Fruit fly (Drosophila melanogaster) whole organism, embryonic: Measurements from ENCODE around the gene CG46459.

Experiments used
- B-H1 ChIP-seq: fragments of 200-800 bp; sonication (Bioruptor generic); IDR thresholded peaks from 3 replicates; pipeline ENCODE4 v1.3.6; 2022; ENCODE audit warnings: missing biosample characterization, missing genetic modification characterization
- CG11504 ChIP-seq: fragments of 200-800 bp; sonication (Bioruptor generic); optimal IDR thresholded peaks from 3 replicates; lab custom pipeline; 2019; ENCODE audit warnings: missing biosample characterization, mild to moderate bottlenecking, missing genetic modification characterization, moderate library complexity
- CG12104 ChIP-seq: fragments of 200-800 bp; sonication (Bioruptor generic); optimal IDR thresholded peaks from 3 replicates; lab custom pipeline; 2016; ENCODE audit warnings: missing biosample characterization, missing genetic modification characterization
- CG13775 ChIP-seq: fragments of 200-800 bp; sonication (Bioruptor generic); optimal IDR thresholded peaks from 3 replicates; lab custom pipeline; 2017; ENCODE audit warnings: missing biosample characterization, mild to moderate bottlenecking, missing genetic modification characterization
- CG14710 ChIP-seq: fragments of 200-800 bp; sonication (Bioruptor generic); optimal IDR thresholded peaks from 3 replicates; lab custom pipeline; 2019; ENCODE audit warnings: missing biosample characterization, mild to moderate bottlenecking, missing genetic modification characterization, moderate library complexity
- CG16813 ChIP-seq: fragments of 200-800 bp; sonication (Bioruptor generic); IDR thresholded peaks from 3 replicates; pipeline ENCODE4 v1.3.6; 2022; ENCODE audit warnings: missing biosample characterization, missing genetic modification characterization; ENCODE audit not compliant: partially characterized antibody
- CG17186 ChIP-seq: fragments of 200-800 bp; sonication (Bioruptor generic); optimal IDR thresholded peaks from 3 replicates; lab custom pipeline; 2017; ENCODE audit warnings: missing biosample characterization, missing genetic modification reagents, missing genetic modification characterization
- CG31365 ChIP-seq: fragments of 200-800 bp; sonication (Bioruptor generic); optimal IDR thresholded peaks from 2 replicates; lab custom pipeline; 2018; ENCODE audit warnings: missing biosample characterization, mild to moderate bottlenecking, missing genetic modification characterization
- CG33557 ChIP-seq: fragments of 200-800 bp; sonication (Bioruptor generic); optimal IDR thresholded peaks from 2 replicates; lab custom pipeline; 2019; ENCODE audit warnings: missing biosample characterization, mild to moderate bottlenecking, missing genetic modification characterization, moderate library complexity
- CG42726 ChIP-seq: fragments of 200-800 bp; sonication (Bioruptor generic); IDR thresholded peaks from 2 replicates; pipeline ENCODE4 v1.3.6; 2022; ENCODE audit warnings: missing biosample characterization, missing genetic modification characterization; ENCODE audit not compliant: partially characterized antibody
- CG43689 ChIP-seq: fragments of 200-800 bp; sonication (Bioruptor generic); IDR thresholded peaks from 2 replicates; pipeline ENCODE4 v1.3.6; 2022; ENCODE audit warnings: missing biosample characterization, missing genetic modification characterization
- CG4730 ChIP-seq: fragments of 200-800 bp; sonication (Bioruptor generic); IDR thresholded peaks from 2 replicates; pipeline ENCODE4 v1.3.6; 2022; ENCODE audit warnings: missing biosample characterization, missing genetic modification characterization
- CG6272 ChIP-seq: fragments of 200-800 bp; sonication (Bioruptor generic); IDR thresholded peaks from 2 replicates; pipeline ENCODE4 v1.3.6; 2022; ENCODE audit warnings: missing biosample characterization, missing genetic modification characterization
- CG6689 ChIP-seq: fragments of 200-800 bp; sonication (Bioruptor generic); IDR thresholded peaks from 2 replicates; pipeline ENCODE4 v1.3.6; 2022; ENCODE audit warnings: missing biosample characterization, missing genetic modification characterization
- CG6765 ChIP-seq: fragments of 200-800 bp; sonication (Bioruptor generic); optimal IDR thresholded peaks from 3 replicates; lab custom pipeline; 2017; ENCODE audit warnings: missing biosample characterization, mild to moderate bottlenecking, missing genetic modification characterization
- CG6854 ChIP-seq: fragments of 200-800 bp; sonication (Bioruptor generic); optimal IDR thresholded peaks from 3 replicates; lab custom pipeline; 2017; ENCODE audit warnings: missing biosample characterization, mild to moderate bottlenecking, missing genetic modification characterization
- CG7372 ChIP-seq: fragments of 200-800 bp; sonication (Bioruptor generic); IDR thresholded peaks from 2 replicates; pipeline ENCODE4 v1.3.6; 2022; ENCODE audit warnings: missing biosample characterization, missing genetic modification characterization
- CTCF ChIP-seq: fragments of 200-800 bp; sonication (Bioruptor generic); optimal IDR thresholded peaks from 2 replicates; lab custom pipeline; 2017; ENCODE audit warnings: missing biosample characterization, mild to moderate bottlenecking, missing genetic modification characterization, moderate library complexity
- CoRest ChIP-seq: fragments of 200-800 bp; sonication (Bioruptor generic); optimal IDR thresholded peaks from 3 replicates; lab custom pipeline; 2018; ENCODE audit warnings: missing biosample characterization, mild to moderate bottlenecking, missing genetic modification characterization, moderate library complexity
- CrebB ChIP-seq: fragments of 200-800 bp; sonication (Bioruptor generic); optimal IDR thresholded peaks from 3 replicates; lab custom pipeline; 2018; ENCODE audit warnings: missing biosample characterization, mild to moderate bottlenecking, missing genetic modification characterization
- E2f2 ChIP-seq: fragments of 200-800 bp; sonication (Bioruptor generic); IDR thresholded peaks from 2 replicates; pipeline ENCODE4 v1.3.6; 2022; ENCODE audit warnings: missing biosample characterization, missing genetic modification characterization
- Ets97D ChIP-seq: fragments of 200-800 bp; sonication (Bioruptor generic); optimal IDR thresholded peaks from 3 replicates; lab custom pipeline; 2016; ENCODE audit warnings: missing biosample characterization, missing genetic modification characterization
- HmgD ChIP-seq: fragments of 200-800 bp; sonication (Bioruptor generic); optimal IDR thresholded peaks from 3 replicates; lab custom pipeline; 2016; ENCODE audit warnings: missing biosample characterization, missing genetic modification characterization
- Hr3 ChIP-seq: fragments of 200-800 bp; sonication (Bioruptor generic); optimal IDR thresholded peaks from 3 replicates; lab custom pipeline; 2016; ENCODE audit warnings: missing biosample characterization, missing genetic modification characterization
- Lim3 ChIP-seq: fragments of 200-800 bp; sonication (Bioruptor generic); IDR thresholded peaks from 2 replicates; pipeline ENCODE4 v1.3.6; 2022; ENCODE audit warnings: missing biosample characterization, missing genetic modification characterization
- MTF-1 ChIP-seq: fragments of 200-800 bp; sonication (Bioruptor generic); optimal IDR thresholded peaks from 2 replicates; lab custom pipeline; 2018; ENCODE audit warnings: missing biosample characterization, mild to moderate bottlenecking, missing genetic modification characterization, borderline replicate concordance
- Nf-YA ChIP-seq: fragments of 200-800 bp; sonication (Bioruptor generic); IDR thresholded peaks from 2 replicates; pipeline ENCODE4 v1.3.6; 2022; ENCODE audit warnings: missing biosample characterization, missing genetic modification characterization
- Nf-YC ChIP-seq: fragments of 200-800 bp; optimal IDR thresholded peaks from 3 replicates; lab custom pipeline; 2019; ENCODE audit warnings: missing biosample characterization, mild to moderate bottlenecking, missing genetic modification characterization, moderate library complexity
- PHDP ChIP-seq: fragments of 200-800 bp; sonication (Bioruptor generic); optimal IDR thresholded peaks from 3 replicates; lab custom pipeline; 2018; ENCODE audit warnings: missing biosample characterization, mild to moderate bottlenecking, missing genetic modification characterization, moderate library complexity
- Six4 ChIP-seq: fragments of 200-800 bp; sonication (Bioruptor generic); optimal IDR thresholded peaks from 2 replicates; lab custom pipeline; 2016; ENCODE audit warnings: missing biosample characterization, missing genetic modification characterization
- Sox102F ChIP-seq: fragments of 200-800 bp; sonication (Bioruptor generic); optimal IDR thresholded peaks from 2 replicates; lab custom pipeline; 2018; ENCODE audit warnings: missing biosample characterization, mild to moderate bottlenecking, missing genetic modification characterization, moderate library complexity
- Sry-β ChIP-seq: fragments of 200-800 bp; sonication (Bioruptor generic); optimal IDR thresholded peaks from 2 replicates; lab custom pipeline; 2018; ENCODE audit warnings: missing biosample characterization, mild to moderate bottlenecking, missing genetic modification characterization, moderate library complexity
- Ssrp ChIP-seq: fragments of 200-800 bp; sonication (Bioruptor generic); optimal IDR thresholded peaks from 2 replicates; lab custom pipeline; 2018; ENCODE audit warnings: missing biosample characterization, mild to moderate bottlenecking, missing genetic modification characterization, moderate library complexity
- Usf ChIP-seq: fragments of 200-800 bp; sonication (Bioruptor generic); optimal IDR thresholded peaks from 2 replicates; lab custom pipeline; 2017; ENCODE audit warnings: missing genotype, missing biosample characterization, missing genetic modification characterization
- Xbp1 ChIP-seq: fragments of 200-800 bp; sonication (Bioruptor generic); optimal IDR thresholded peaks from 3 replicates; lab custom pipeline; 2016; ENCODE audit warnings: missing biosample characterization, mild to moderate bottlenecking, missing genetic modification characterization
- cg ChIP-seq: fragments of 200-800 bp; sonication (Bioruptor generic); optimal IDR thresholded peaks from 3 replicates; lab custom pipeline; 2019; ENCODE audit warnings: missing biosample characterization, mild to moderate bottlenecking, missing genetic modification characterization, moderate library complexity
- da ChIP-seq: fragments of 200-800 bp; sonication (Bioruptor generic); optimal IDR thresholded peaks from 2 replicates; lab custom pipeline; 2016; ENCODE audit warnings: missing biosample characterization, missing genetic modification characterization
- gem ChIP-seq: fragments of 200-800 bp; sonication (Bioruptor generic); optimal IDR thresholded peaks from 2 replicates; lab custom pipeline; 2019; ENCODE audit warnings: missing biosample characterization, mild to moderate bottlenecking, missing genetic modification characterization, moderate library complexity
- gsb ChIP-seq: fragments of 200-800 bp; sonication (Bioruptor generic); IDR thresholded peaks from 2 replicates; pipeline ENCODE4 v1.3.6; 2022; ENCODE audit warnings: missing biosample characterization, missing genetic modification characterization
- knrl ChIP-seq: fragments of 200-800 bp; sonication (Bioruptor generic); IDR thresholded peaks from 3 replicates; pipeline ENCODE4 v1.3.6; 2022; ENCODE audit warnings: missing biosample characterization, missing genetic modification characterization; ENCODE audit not compliant: partially characterized antibody
- lmd ChIP-seq: fragments of 200-800 bp; sonication (Bioruptor generic); IDR thresholded peaks from 2 replicates; pipeline ENCODE4 v1.3.6; 2022; ENCODE audit warnings: missing biosample characterization, missing genetic modification characterization
- odd ChIP-seq: fragments of 200-800 bp; sonication (Bioruptor generic); optimal IDR thresholded peaks from 2 replicates; lab custom pipeline; 2017; ENCODE audit warnings: missing biosample characterization, mild to moderate bottlenecking, missing genetic modification characterization
- schlank ChIP-seq: fragments of 200-800 bp; sonication (Bioruptor generic); optimal IDR thresholded peaks from 2 replicates; lab custom pipeline; 2018; ENCODE audit warnings: missing biosample characterization, mild to moderate bottlenecking, missing genetic modification characterization
- sisA ChIP-seq: fragments of 200-800 bp; sonication (Bioruptor generic); IDR thresholded peaks from 2 replicates; pipeline ENCODE4 v1.3.6; 2022; ENCODE audit warnings: missing biosample characterization, missing genetic modification characterization
- sna ChIP-seq: fragments of 200-800 bp; sonication (Bioruptor generic); IDR thresholded peaks from 2 replicates; pipeline ENCODE4 v1.3.6; 2022; ENCODE audit warnings: missing biosample characterization, missing genetic modification characterization; ENCODE audit not compliant: partially characterized antibody
- sob ChIP-seq: fragments of 200-800 bp; sonication (Bioruptor generic); IDR thresholded peaks from 2 replicates; pipeline ENCODE4 v1.3.6; 2022; ENCODE audit warnings: missing biosample characterization, missing genetic modification characterization
- sug ChIP-seq: fragments of 200-800 bp; optimal IDR thresholded peaks from 2 replicates; lab custom pipeline; 2019; ENCODE audit warnings: missing biosample characterization, mild to moderate bottlenecking, missing genetic modification characterization, moderate library complexity
- tll ChIP-seq, 2 experiments: fragments of 200-800 bp in 1 of 2; fragments of >200 bp in 1 of 2; sonication (Bioruptor generic) in 1 of 2; optimal IDR thresholded peaks; 2 replicates each; lab custom pipeline; 2017 to 2019; ENCODE audit warnings: missing biosample characterization in 2 of 2, missing genetic modification characterization in 2 of 2, mild to moderate bottlenecking in 1 of 2, moderate library complexity in 1 of 2
- tna ChIP-seq: fragments of 200-800 bp; sonication (Bioruptor generic); IDR thresholded peaks from 2 replicates; pipeline ENCODE4 v1.3.6; 2022; ENCODE audit warnings: missing biosample characterization, missing genetic modification characterization; ENCODE audit not compliant: partially characterized antibody
- trem ChIP-seq: fragments of 200-800 bp; optimal IDR thresholded peaks from 3 replicates; lab custom pipeline; 2019; ENCODE audit warnings: missing biosample characterization, mild to moderate bottlenecking, missing genetic modification characterization, moderate library complexity
- tup ChIP-seq: fragments of 200-800 bp; sonication (Bioruptor generic); optimal IDR thresholded peaks from 2 replicates; lab custom pipeline; 2016; ENCODE audit warnings: missing biosample characterization, mild to moderate bottlenecking, missing genetic modification characterization, moderate library complexity

CG46459 gene

dm6 chr3R:10684284-10684683 lies 12.2 kb upstream of the CG46459 start (continued):
- TF ChIP-seq CG16813 (no peak), Hr3 (peak; percentile 57), sna (GFP tag; lab: Robert Waterston, UW) (no peak), sug (tag; lab: Kevin White, UChicago) (no peak), CG17186 (GFP tag; lab: Kevin White, UChicago) (no peak), Nf-YC (tag; lab: Kevin White, UChicago) (peak; percentile 35), PHDP (tag; lab: Kevin White, UChicago) (peak; percentile 42), CG42726 (GFP tag; lab: Robert Waterston, UW) (no peak), odd (peak; percentile 3), CG6689 (GFP tag; lab: Robert Waterston, UW) (peak; percentile 72), Nf-YA (GFP tag; lab: Robert Waterston, UW) (0 out of 2 replicates have a peak, but pooled peaks have one; percentile 18), CG6854 (GFP tag; lab: Kevin White, UChicago) (no peak), Lim3 (peak; percentile 61), MTF-1 (peak; percentile 10), tup (GFP tag; lab: Kevin White, UChicago) (no peak), tll (GFP tag; optimal IDR thresholded peaks at IDR 0.05; lab: Kevin White, UChicago) (no peak), CG12104 (GFP tag; lab: Kevin White, UChicago) (peak; percentile 40), CoRest (tag; lab: Kevin White, UChicago) (peak; percentile 59), CTCF (GFP tag; lab: Kevin White, UChicago) (peak; percentile 19), sob (GFP tag; lab: Robert Waterston, UW) (peak; percentile 54; the same call in 1 of the 2 replicates), Sox102F (GFP tag; lab: Kevin White, UChicago) (peak; percentile 89), B-H1 (GFP tag; lab: Robert Waterston, UW) (peak; percentile 48; the same call in 2 of the 3 replicates), tna (GFP tag; lab: Robert Waterston, UW) (no peak), E2f2 (GFP tag; lab: Robert Waterston, UW) (peak; percentile 48), CG4730 (GFP tag; lab: Robert Waterston, UW) (peak; percentile 52; the same call in 1 of the 2 replicates), CG33557 (GFP tag; lab: Kevin White, UChicago) (no peak), CG6765 (no peak), gem (tag; lab: Kevin White, UChicago) (peak; percentile 77), CG13775 (GFP tag; lab: Kevin White, UChicago) (no peak), CG14710 (tag; lab: Kevin White, UChicago) (peak; percentile 9), CrebB (tag; lab: Kevin White, UChicago) (peak; percentile 5), CG43689 (GFP tag; lab: Robert Waterston, UW) (no peak), sisA (GFP tag; lab: Robert Waterston, UW) (peak; percentile 78), trem (tag; lab: Kevin White, UChicago) (peak; percentile 7), CG11504 (tag; lab: Kevin White, UChicago) (peak; percentile 89), CG7372 (GFP tag; lab: Robert Waterston, UW) (0 out of 2 replicates have a peak, but pooled peaks have one; percentile 34), Ssrp (tag; lab: Kevin White, UChicago) (peak; percentile 69), HmgD (no peak), schlank (no peak), cg (GFP tag; lab: Kevin White, UChicago) (no peak), Ets97D (GFP tag; lab: Kevin White, UChicago) (no peak), da (GFP tag; lab: Kevin White, UChicago) (no peak), Six4 (GFP tag; lab: Kevin White, UChicago) (no peak), knrl (GFP tag; lab: Robert Waterston, UW) (no peak), Usf (no peak), gsb (no peak), lmd (GFP tag; lab: Robert Waterston, UW) (peak; percentile 75), CG6272 (GFP tag; lab: Robert Waterston, UW) (peak; percentile 50), Sry-β (GFP tag; lab: Kevin White, UChicago) (no peak), CG31365 (tag; lab: Kevin White, UChicago) (peak; percentile 41), Xbp1 (GFP tag; lab: Kevin White, UChicago) (peak; percentile 63)
